Worm (Caenorhabditis elegans): ENCODE results near the gene C31H2.3.

ce11 chrX:5162755-5163154 lies 8.6 kb upstream of the C31H2.3 start, which contains the start of gene EGAP5.1:
- TF ChIP-seq nhr-28 (tag; optimal IDR thresholded peaks at IDR 0.05), result no peak
- no peak for TF ChIP-seq ces-1 (GFP tag; optimal IDR thresholded peaks at IDR 0.05)
